In the genomic region with DNA sequence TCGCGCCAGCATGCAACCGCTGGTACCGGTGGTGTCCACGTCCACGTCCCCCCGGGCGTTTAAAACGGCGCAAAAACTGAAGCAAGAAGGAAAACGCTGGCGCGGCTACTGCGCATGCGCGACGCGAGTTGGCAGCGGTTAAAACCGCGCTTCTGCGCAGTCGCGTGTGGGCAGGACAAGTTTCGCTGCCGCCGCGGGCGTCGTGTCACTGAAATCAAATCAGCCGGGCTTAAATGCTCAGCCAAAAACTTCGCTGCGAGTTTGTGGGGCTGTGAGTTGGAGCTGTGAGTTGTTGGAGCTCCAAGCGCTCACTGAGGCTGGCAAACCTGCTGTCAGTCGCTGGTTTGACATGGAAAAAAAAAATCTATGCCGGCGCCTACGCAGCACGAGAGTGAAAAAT, we compare ENCODE assay signal across 2 fruit fly cellular contexts.
TF ChIP-seq lines count a peak whose summit lies in the region.

No protein-coding gene starts in this region.

- TF ChIP-seq CTCF in whole organism, embryonic (GFP tag; optimal IDR thresholded peaks at IDR 0.05; lab: Kevin White, UChicago) = no peak

TF ChIP-seq in whole organism, embryonic, 481 proteins besides CTCF, POLR2A, EP300 and RAD21 (continues in another document):
- TF ChIP-seq CG8290 (GFP tag; optimal IDR thresholded peaks at IDR 0.05; lab: Kevin White, UChicago) = no peak
- TF ChIP-seq CG8290 (tag; optimal IDR thresholded peaks at IDR 0.05; lab: Kevin White, UChicago) = no peak
- TF ChIP-seq pzg (GFP tag; optimal IDR thresholded peaks at IDR 0.05; lab: Kevin White, UChicago) = no peak
- 0 out of 2 replicates have a peak, but pooled peaks have one; percentile 13 for TF ChIP-seq CG9932 (GFP tag; IDR thresholded peaks at IDR 0.05; lab: Robert Waterston, UW)
- no peak for TF ChIP-seq corto (GFP tag; optimal IDR thresholded peaks at IDR 0.05; lab: Kevin White, UChicago)
- no peak for TF ChIP-seq CG3281 (GFP tag; optimal IDR thresholded peaks at IDR 0.05; lab: Kevin White, UChicago)
- peak; percentile 22 for TF ChIP-seq ewg (GFP tag; optimal IDR thresholded peaks at IDR 0.05; lab: Kevin White, UChicago)
- TF ChIP-seq CG12155 (GFP tag; optimal IDR thresholded peaks at IDR 0.05; lab: Kevin White, UChicago) = no peak
- TF ChIP-seq Nf-YC (tag; optimal IDR thresholded peaks at IDR 0.05; lab: Kevin White, UChicago) = no peak
- no peak for TF ChIP-seq Asciz (GFP tag; optimal IDR thresholded peaks at IDR 0.05; lab: Kevin White, UChicago)
- no peak for TF ChIP-seq fu2 (GFP tag; optimal IDR thresholded peaks at IDR 0.05; lab: Kevin White, UChicago)
- no peak for TF ChIP-seq exex (tag; optimal IDR thresholded peaks at IDR 0.05; lab: Kevin White, UChicago)
- TF ChIP-seq CG6175 (GFP tag; IDR thresholded peaks at IDR 0.05; lab: Robert Waterston, UW) = 0 out of 3 replicates have a peak, but pooled peaks have one; percentile 26
- no peak for TF ChIP-seq btn (GFP tag; optimal IDR thresholded peaks at IDR 0.05; lab: Kevin White, UChicago)
- no peak for TF ChIP-seq CG17328 (GFP tag; IDR thresholded peaks at IDR 0.05; lab: Robert Waterston, UW)
- no peak for TF ChIP-seq ERR (GFP tag; optimal IDR thresholded peaks at IDR 0.05; lab: Kevin White, UChicago)
- peak; percentile 16 for TF ChIP-seq CG12769 (tag; optimal IDR thresholded peaks at IDR 0.05; lab: Kevin White, UChicago)
- TF ChIP-seq CG11560 (tag; IDR thresholded peaks at IDR 0.05; lab: Robert Waterston, UW) = no peak
- no peak for TF ChIP-seq CG1832 (GFP tag; optimal IDR thresholded peaks at IDR 0.05; lab: Kevin White, UChicago)
- TF ChIP-seq shn (GFP tag; optimal IDR thresholded peaks at IDR 0.05; lab: Kevin White, UChicago) = no peak
- TF ChIP-seq Max (GFP tag; optimal IDR thresholded peaks at IDR 0.05; lab: Kevin White, UChicago) = no peak
- no peak for TF ChIP-seq CG1603 (tag; optimal IDR thresholded peaks at IDR 0.05; lab: Kevin White, UChicago)
- TF ChIP-seq CG2202 (tag; optimal IDR thresholded peaks at IDR 0.05; lab: Kevin White, UChicago) = no peak
- TF ChIP-seq CG33557 (GFP tag; optimal IDR thresholded peaks at IDR 0.05; lab: Kevin White, UChicago) = no peak
- no peak for TF ChIP-seq gsb-n (tag; optimal IDR thresholded peaks at IDR 0.05; lab: Kevin White, UChicago)
- no peak for TF ChIP-seq trh (GFP tag; optimal IDR thresholded peaks at IDR 0.05; lab: Kevin White, UChicago)
- TF ChIP-seq Adf1 (GFP tag; IDR thresholded peaks at IDR 0.05; lab: Robert Waterston, UW) = peak; percentile 67; the same call in 1 of the 2 replicates
- no peak for TF ChIP-seq CG5245 (GFP tag; optimal IDR thresholded peaks at IDR 0.05; lab: Kevin White, UChicago)
- TF ChIP-seq Spps (tag; optimal IDR thresholded peaks at IDR 0.05; lab: Kevin White, UChicago) = no peak
- 0 out of 3 replicates have a peak, but pooled peaks have one; percentile 6 for TF ChIP-seq otp (GFP tag; IDR thresholded peaks at IDR 0.05; lab: Robert Waterston, UW)
- peak; percentile 79 for TF ChIP-seq CG5180 (GFP tag; optimal IDR thresholded peaks at IDR 0.05; lab: Kevin White, UChicago)
- no peak for TF ChIP-seq Dp (GFP tag; optimal IDR thresholded peaks at IDR 0.05; lab: Kevin White, UChicago)
- no peak for TF ChIP-seq Lhr (GFP tag; optimal IDR thresholded peaks at IDR 0.05; lab: Kevin White, UChicago)
- TF ChIP-seq wek (GFP tag; optimal IDR thresholded peaks at IDR 0.05; lab: Kevin White, UChicago) = no peak
- TF ChIP-seq pb (GFP tag; optimal IDR thresholded peaks at IDR 0.05; lab: Kevin White, UChicago) = no peak
- peak; percentile 37; the same call in 1 of the 3 replicates for TF ChIP-seq sr (GFP tag; IDR thresholded peaks at IDR 0.05; lab: Robert Waterston, UW)
- TF ChIP-seq CrebB (tag; optimal IDR thresholded peaks at IDR 0.05; lab: Kevin White, UChicago) = no peak
- no peak for TF ChIP-seq H15 (GFP tag; IDR thresholded peaks at IDR 0.05; lab: Robert Waterston, UW)
- no peak for TF ChIP-seq CG17568 (GFP tag; optimal IDR thresholded peaks at IDR 0.05; lab: Kevin White, UChicago)
- TF ChIP-seq Poxn (GFP tag; IDR thresholded peaks at IDR 0.05; lab: Robert Waterston, UW) = no peak
- 0 out of 4 replicates have a peak, but pooled peaks have one; percentile 48 for TF ChIP-seq chinmo (GFP tag; IDR thresholded peaks at IDR 0.05; lab: Robert Waterston, UW; ENCODE audit: partially characterized antibody)
- no peak for TF ChIP-seq maf-S (GFP tag; optimal IDR thresholded peaks at IDR 0.05; lab: Kevin White, UChicago)
- TF ChIP-seq CG16779 (GFP tag; IDR thresholded peaks at IDR 0.05; lab: Robert Waterston, UW) = no peak
- TF ChIP-seq CG6272 (GFP tag; IDR thresholded peaks at IDR 0.05; lab: Robert Waterston, UW) = no peak

TF ChIP-seq in whole organism, pupa, 21 proteins besides CTCF, POLR2A, EP300 and RAD21:
- TF ChIP-seq Ets98B (GFP tag; IDR thresholded peaks at IDR 0.05; lab: Robert Waterston, UW) (peak; percentile 14; the same call in 1 of the 2 replicates), fd96Ca (GFP tag; IDR thresholded peaks at IDR 0.05; lab: Robert Waterston, UW) (0 out of 3 replicates have a peak, but pooled peaks have one; percentile 18), CG9948 (tag; optimal IDR thresholded peaks at IDR 0.05; lab: Kevin White, UChicago) (no peak), Pif1A (GFP tag; optimal IDR thresholded peaks at IDR 0.05; lab: Kevin White, UChicago) (no peak), CG4496 (GFP tag; IDR thresholded peaks at IDR 0.05; lab: Robert Waterston, UW) (peak; percentile 55; the same call in 1 of the 3 replicates)
TF ChIP-seq in whole organism, pupa: peak in this region for 3.
